Fruit fly (Drosophila melanogaster) whole organism, larva: ENCODE results near the gene Wdr24.
A peak's percentile ranks its signal among the peaks of the same experiment; 100 is the strongest.

Source experiments
- noc ChIP-seq: fragments of 200-800 bp; sonication (Bioruptor generic); optimal IDR thresholded peaks from 3 replicates; lab custom pipeline; 2019; ENCODE audit warnings: missing biosample characterization, mild to moderate bottlenecking, missing genetic modification characterization, moderate library complexity

Wdr24 gene

DNA sequence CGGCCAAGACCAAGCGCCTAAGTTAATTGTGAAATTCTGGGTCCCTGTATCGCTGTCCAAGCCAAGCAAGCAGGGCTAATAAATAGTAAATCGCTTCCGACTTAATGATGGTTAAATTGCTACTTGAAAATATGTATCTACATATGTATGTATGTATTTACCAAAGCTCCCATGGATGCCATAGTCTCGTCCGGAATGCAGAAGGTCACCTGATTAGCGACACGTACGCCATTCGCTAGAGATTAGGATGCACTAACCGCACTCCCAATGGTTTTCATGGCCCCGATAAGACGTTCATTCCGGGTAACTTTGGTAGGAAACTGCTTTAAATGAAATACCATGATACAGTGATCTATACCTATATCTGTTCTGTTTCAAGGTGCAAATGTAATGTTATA lies 13.8 kb upstream of the Wdr24 start:
- TF ChIP-seq noc (tag; lab: Kevin White, UChicago), result no peak

DNA sequence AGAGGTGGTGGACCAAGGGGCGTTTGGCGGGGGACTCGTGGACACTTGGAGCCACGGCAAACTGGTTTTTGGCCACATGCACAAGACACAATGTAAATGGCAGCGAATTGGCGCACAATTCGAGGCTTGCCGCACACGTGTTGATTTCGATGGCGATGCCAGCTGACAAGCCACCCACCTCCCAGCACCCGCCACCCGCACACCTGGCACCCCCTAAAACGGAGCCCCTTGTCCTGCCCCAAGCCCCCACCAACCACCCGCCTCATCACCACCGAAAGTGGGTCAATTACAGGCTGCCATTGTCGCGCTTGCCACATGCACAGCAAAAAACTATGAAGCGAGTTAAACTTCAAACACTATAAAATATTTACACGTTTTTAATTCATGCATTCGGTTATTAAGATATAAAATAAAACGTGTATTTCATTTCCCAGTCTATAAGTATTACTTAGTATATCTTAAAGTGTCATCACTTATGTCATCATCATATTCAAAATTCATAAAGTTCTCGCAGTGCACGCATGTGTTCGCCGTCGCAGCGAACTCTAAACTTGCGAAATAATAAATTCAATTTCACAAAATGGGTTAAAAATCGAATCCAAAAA lies 13.3 kb upstream of the Wdr24 start:
- TF ChIP-seq noc (tag; lab: Kevin White, UChicago), result no peak

DNA sequence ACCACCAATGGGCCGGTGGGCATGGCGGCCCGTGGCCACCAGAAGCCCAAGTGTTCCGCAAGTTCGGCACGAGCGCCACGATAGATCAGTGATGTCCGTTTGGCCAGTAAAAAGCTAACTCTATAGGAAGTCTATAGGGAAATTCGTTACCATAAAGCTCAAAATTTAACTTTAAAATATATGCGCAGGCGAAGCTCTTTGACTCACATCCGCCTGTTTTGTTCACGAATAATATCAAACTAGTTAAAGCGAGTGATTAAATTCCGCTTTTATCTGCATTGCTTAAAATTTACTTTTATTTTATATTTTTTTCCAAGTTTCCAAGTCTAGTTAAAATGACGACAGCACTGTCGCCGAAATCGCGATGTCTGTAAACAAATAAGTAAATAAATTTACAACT lies 12.8 kb upstream of the Wdr24 start:
- no peak for TF ChIP-seq noc (tag; lab: Kevin White, UChicago)

DNA sequence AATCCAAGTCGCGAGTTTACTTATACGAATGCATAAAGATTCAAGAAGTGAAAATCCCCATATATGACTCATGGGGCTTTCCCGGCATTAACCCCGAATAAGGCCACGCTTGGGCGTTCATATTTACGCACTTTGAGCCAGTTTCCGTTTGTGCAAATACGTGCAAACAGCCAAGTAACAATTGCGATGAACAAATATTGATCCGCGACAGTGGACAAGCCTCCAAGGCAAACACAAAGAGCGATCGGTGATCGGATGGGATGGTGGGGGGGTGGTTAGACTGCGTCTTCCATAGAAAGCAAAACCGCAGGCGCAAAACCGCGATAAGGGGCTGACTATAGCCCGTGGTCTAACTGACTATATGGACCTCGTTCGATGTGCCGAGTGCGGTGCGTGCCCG lies 12.3 kb upstream of the Wdr24 start:
- no peak for TF ChIP-seq noc (tag; lab: Kevin White, UChicago)

DNA sequence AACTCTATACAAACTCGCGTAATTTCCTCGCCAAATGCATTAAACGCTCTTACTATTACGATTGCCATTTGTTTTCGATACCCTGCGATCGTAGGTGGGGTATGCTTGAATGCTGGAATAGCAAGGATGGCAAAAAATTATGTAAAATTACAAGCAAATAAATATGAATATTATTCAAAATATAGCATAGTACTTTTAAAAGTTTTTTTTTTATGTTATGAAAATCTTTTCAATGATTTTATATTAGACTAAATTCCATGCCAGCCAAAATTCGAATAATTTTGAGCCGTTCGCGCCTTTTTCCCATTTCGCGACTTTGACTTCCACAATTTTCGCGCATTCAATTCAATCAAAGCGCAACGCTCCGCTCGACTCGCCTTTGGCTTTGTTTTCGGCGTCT lies 11.3 kb upstream of the Wdr24 start:
- no peak for TF ChIP-seq noc (tag; lab: Kevin White, UChicago)

DNA sequence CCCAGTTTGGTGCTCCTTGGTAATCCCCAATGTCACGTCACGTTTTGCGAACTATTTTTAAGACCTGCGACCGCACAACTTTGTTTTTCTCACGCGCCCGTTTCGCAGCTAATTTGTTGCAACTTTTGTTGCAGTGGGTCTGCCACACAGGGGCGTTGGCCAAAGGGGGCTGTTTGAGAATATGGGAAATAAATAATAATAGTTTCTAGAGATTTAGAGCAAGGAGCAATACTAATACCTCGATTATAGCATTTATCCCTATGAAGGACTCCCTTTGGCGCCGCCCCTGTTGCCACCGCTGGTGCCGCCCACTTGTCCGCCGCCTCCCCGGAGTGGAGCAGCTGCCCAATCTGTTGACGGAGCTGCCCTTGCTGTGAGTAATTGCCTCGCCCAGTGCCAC lies 10.4 kb upstream of the Wdr24 start:
- TF ChIP-seq noc (tag; lab: Kevin White, UChicago), result no peak

DNA sequence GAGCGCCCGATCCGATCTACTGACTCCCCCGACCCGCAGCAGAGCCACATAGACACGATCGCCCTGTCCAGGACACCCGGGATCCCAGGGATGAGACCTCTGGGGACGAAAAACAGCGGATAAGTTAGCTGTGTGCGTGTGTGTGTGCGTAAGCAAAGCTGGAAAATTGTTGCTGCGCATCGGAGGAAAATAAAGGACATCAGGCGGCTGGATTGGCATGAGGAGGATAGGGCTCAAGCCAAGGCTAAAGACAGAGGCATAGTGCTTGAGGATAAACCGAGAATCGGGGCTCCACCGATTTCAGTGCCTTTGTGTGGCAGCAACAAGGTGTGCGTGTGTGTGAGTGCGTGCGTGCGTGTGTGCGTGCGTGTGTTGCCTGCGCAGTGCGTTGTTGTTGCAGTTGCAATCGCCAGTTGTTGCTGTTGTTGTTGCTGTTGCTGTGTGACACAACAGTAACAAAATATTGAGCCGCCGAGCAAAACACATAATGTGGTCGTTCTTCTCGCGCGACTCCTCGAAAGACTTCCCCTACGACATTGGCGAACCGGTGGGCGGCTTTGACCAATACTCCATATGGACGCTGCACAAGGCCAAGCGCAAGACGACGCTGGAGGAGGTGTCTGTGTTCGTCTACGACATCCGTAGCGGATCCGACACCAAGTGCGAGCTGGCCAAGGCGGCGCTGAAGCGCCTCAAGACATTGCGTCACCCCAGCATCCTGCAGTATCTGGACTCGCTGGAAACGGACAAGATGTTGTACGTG lies 4.6 kb upstream of the Wdr24 start:
- no peak for TF ChIP-seq noc (tag; lab: Kevin White, UChicago)

DNA sequence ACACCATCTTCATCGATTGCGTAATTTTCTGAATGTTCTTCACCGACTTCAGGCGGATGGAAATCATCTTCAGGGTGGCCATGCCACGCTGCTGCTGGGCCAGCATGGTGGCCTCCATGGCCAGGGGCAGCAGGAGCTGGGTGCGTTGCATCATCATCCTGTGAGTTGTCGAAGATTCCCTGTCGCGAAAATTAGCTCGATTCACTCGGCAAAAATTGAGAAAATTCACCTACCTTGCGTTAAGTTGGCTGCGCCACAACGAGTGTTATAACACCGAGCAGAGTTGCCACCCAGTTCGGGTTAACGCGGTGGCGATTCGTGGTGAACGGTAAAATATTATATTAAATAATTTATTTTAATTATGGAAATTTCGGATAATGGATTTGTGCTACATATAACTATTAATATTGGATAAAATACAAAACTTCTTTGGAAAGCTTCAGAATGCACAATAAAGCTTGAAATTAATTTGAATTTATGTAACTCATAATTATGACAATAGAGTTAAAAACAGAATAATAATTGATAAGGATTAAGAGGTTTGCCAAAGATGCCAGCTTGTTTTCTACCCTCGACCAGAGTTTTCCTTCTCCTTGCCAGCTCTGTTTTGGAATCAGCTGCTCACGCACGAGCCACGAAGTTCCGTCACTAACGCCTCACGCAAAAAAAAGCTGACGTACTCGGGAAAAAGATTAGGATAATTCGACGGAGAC lies 3.9 kb upstream of the Wdr24 start, which contains the start of the genes ATPsyngamma and yata:
Gene ATPsyngamma (minus strand): TSS at position 573 of the 713 bp plus-strand sequence.
Gene yata (plus strand): TSS at position 629 of the 713 bp plus-strand sequence.
- TF ChIP-seq noc (tag; lab: Kevin White, UChicago), result no peak

DNA sequence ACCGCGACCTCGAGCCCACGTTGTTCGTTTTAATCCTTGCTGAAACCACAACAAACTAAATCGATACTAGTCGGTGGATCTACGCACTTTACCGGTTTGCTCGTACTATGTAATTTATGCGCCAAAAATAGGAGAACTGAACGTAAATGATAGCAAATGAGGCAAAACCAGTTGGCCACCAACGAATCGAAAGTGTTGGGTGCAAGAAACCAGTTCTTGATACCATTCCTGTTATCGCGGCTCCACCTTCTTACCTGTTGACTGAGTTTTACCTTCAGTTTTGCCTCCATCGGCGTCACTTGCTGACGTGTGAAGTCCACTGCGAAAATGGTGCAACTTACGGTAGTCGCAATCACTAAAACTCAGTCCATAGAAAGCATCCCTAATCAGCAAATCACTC lies 4.8 kb downstream of the Wdr24 start:
- TF ChIP-seq noc (tag; lab: Kevin White, UChicago), result no peak

DNA sequence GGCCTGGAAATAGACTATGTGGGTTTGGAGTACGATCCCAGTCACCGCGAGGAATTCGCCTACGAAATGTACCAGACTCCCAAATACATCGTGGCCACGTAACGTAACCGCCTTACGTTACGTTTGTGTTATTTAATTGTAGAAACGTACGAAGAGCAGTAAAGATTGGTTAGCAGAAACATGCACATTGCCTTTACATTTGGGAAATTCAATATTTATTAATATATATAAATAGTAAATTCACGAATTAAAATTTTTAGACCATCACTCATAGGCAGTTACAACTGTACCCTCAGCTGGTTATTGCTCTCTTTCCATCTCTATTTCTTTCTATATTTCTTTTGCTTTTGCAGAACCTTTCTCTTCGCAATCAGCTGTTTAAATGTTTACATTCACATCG lies 7.0 kb downstream of the Wdr24 start, which contains the start of gene Gnpnat:
Gene Gnpnat (plus strand): TSS at position 385 of the 400 bp plus-strand sequence.
- peak; percentile 70 for TF ChIP-seq noc (tag; lab: Kevin White, UChicago)

DNA sequence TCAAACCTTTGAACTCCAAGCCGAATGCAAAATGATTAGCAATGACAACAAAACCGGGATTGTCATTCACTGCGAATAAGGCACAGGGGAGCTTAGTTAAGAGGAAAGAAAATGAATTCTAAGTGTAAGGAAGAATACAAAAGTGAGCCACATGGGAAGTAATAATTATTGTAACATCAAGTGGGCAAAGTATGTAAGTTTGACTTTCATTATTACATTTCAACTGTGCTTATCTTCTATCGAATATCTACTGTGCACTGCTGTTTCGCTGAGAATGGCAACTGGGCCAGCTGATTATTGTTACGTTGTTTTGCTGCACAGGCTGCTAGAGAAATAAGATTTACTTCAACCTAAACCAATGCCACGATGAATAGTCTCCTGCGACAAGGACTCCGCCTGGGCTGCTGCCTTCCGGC lies 8.2 kb downstream of the Wdr24 start, which contains the start of the genes CG7601 and CIA30:
Gene CG7601 (minus strand): TSS at position 68 of the 416 bp plus-strand sequence.
Gene CIA30 (plus strand): TSS at position 288 of the 416 bp plus-strand sequence.
- TF ChIP-seq noc (tag; lab: Kevin White, UChicago), result peak; percentile 98

DNA sequence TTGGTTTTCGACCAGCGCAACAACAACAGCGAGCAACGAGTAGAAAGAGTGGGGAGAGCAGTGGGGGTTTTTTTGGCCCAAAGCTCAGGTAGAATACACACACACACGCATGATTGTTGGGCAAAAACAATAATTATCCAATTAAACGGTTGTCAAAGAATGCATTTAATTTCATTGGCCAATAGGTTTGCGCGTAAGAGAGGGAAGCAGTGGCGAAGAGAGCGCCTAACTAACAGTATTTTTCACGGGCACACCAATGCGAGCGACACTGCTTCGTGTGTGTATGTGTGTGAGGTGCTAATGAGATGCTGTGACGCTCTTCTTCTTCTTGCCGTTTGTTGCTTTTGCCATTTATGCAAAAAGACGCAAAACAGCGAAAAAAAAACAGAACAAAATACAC lies 18.6 kb downstream of the Wdr24 start:
- no peak for TF ChIP-seq noc (tag; lab: Kevin White, UChicago)

DNA sequence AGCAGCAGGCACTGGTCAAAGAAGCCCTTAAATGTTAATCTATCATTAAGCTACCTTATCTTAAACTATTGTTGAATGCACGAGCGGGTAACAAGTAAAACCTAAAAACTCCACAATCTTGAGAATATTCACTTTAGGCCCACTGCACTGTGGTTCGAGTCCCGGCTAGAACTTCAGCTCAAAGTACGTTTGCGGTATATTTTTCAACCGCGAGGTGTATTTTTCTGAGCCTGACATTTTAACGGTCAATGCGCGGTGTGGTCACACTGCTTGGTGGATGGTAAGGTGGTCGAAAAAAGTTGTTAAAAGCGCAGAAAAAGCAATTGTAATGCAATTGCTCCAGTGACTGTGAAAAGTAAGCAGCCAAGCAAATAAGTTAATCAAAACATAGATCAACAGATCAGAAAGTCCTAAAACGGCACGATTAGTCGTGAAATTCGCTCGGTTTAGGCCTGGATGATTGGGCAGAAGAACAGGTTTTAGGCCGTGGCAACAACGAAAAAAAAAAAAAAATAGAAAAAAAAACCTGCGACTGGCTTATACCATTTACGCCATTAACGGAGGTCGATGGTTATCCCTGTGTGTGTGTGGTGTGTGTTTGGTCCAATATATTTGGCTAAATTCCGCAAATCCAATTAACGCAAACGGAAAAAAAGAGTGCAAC lies 19.2 kb downstream of the Wdr24 start, which contains the start of gene Kul:
Gene Kul (plus strand): TSS at position 254 of the 664 bp plus-strand sequence.
- no peak for TF ChIP-seq noc (tag; lab: Kevin White, UChicago)

DNA sequence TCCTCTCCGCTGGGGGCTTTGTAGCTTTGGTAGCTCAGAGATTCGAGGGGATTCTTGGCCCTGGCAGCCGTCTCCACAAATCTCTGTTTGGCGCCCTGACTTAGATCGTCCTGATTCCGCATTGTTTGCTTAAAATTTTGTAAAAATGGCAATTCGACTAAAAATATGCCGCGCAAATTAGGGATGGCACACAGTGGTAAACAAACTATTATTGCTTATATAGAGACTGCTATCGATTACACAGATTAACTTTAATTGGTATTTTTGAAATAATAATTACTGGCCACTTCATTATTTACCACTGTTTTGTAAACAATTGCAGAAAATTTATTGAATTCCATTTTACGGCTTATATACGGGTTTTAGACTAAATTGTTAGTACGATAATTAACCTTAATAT lies 20.1 kb downstream of the Wdr24 start, which contains the start of the genes Naa40 and CG18731:
Gene Naa40 (minus strand): TSS at position 206 of the 400 bp plus-strand sequence.
Gene CG18731 (plus strand): TSS at position 283 of the 400 bp plus-strand sequence.
- TF ChIP-seq noc (tag; lab: Kevin White, UChicago), result no peak

DNA sequence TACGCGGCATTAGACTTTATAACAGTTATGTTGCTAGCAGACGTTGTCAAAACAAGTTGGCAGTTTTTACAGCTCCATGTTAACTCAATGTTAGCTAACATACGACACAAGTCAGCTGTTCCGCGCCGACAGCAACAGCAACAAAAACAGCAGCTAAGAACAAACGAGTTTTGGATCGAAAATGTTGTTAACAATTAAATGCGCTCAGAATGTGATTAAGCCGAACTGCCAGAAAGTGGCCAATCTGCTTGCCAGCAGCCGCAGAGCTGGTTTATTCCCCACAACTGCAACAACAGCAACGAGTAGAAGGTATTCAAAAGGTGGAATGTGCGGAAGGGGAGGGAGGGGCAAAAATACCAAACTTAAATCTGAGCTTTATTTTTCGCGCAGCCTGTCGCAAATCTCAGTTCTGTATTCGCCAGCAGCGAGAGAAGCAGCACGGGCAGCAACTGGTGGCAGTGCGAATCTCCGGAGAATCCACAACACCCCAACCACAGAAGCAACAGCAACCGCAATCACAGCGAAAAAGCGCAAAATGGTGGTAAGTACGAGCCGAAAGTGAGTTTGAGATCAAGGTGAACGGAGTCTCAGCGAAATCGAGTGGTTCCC lies 21.7 kb downstream of the Wdr24 start, which contains the start of gene Pcd:
Gene Pcd (plus strand): TSS at position 116 of the 609 bp plus-strand sequence.
- no peak for TF ChIP-seq noc (tag; lab: Kevin White, UChicago)
